Fruit fly (Drosophila melanogaster) whole organism, larva: ENCODE measurements around the gene Jhbp12.

Experiments used
- noc ChIP-seq: fragments of 200-800 bp; sonication (Bioruptor generic); optimal IDR thresholded peaks from 3 replicates; lab custom pipeline; 2019; ENCODE audit warnings: missing biosample characterization, mild to moderate bottlenecking, missing genetic modification characterization, moderate library complexity

Gene Jhbp12

dm6 chr3R:24568251-24568932, 43.8 kb downstream of the Jhbp12 start:
- TF ChIP-seq noc (tag; lab: Kevin White, UChicago), result no peak

dm6 chr3R:24569669-24570349, 45.2 kb downstream of the Jhbp12 start:
- TF ChIP-seq noc (tag; lab: Kevin White, UChicago), result no peak

- TF ChIP-seq noc (tag; lab: Kevin White, UChicago), result peak; percentile 82
Measured at dm6 chr3R:24571386-24572124, 47.0 kb downstream of the Jhbp12 start.

dm6 chr3R:24572540-24573043, 48.0 kb downstream of the Jhbp12 start:
- TF ChIP-seq noc (tag; lab: Kevin White, UChicago), result peak; percentile 97

- TF ChIP-seq noc (tag; lab: Kevin White, UChicago), result no peak
Measured at dm6 chr3R:24573094-24573732, 48.6 kb downstream of the Jhbp12 start.

- TF ChIP-seq noc (tag; lab: Kevin White, UChicago), result peak; percentile 61
Measured at dm6 chr3R:24574123-24574522, 49.5 kb downstream of the Jhbp12 start.

dm6 chr3R:24575109-24575508, 50.5 kb downstream of the Jhbp12 start:
- TF ChIP-seq noc (tag; lab: Kevin White, UChicago), result no peak

dm6 chr3R:24575787-24576413, 51.3 kb downstream of the Jhbp12 start:
- TF ChIP-seq noc (tag; lab: Kevin White, UChicago), result peak; percentile 46
